Fruit fly (Drosophila melanogaster) whole organism, embryonic: ENCODE measurements around the gene MSBP.
A peak's percentile ranks its signal among the peaks of the same experiment; 100 is the strongest.

Experiments used
- CG11723 ChIP-seq: fragments of 200-800 bp; sonication (Bioruptor generic); optimal IDR thresholded peaks from 2 replicates; lab custom pipeline; 2017; ENCODE audit warnings: missing biosample characterization, mild to moderate bottlenecking, missing genetic modification characterization
- CG12942 ChIP-seq: fragments of 200-800 bp; sonication (Bioruptor generic); optimal IDR thresholded peaks from 3 replicates; lab custom pipeline; 2016; ENCODE audit warnings: missing biosample characterization, missing genetic modification characterization
- CG13424 ChIP-seq: fragments of 200-800 bp; sonication (Bioruptor generic); optimal IDR thresholded peaks from 2 replicates; lab custom pipeline; 2019; ENCODE audit warnings: missing biosample characterization, mild to moderate bottlenecking, missing genetic modification characterization, moderate library complexity
- CG15514 ChIP-seq: fragments of 200-800 bp; sonication (Bioruptor generic); optimal IDR thresholded peaks from 3 replicates; lab custom pipeline; 2017; ENCODE audit warnings: missing biosample characterization, missing genetic modification characterization, mild to moderate bottlenecking, moderate library complexity, missing genetic modification reagents
- CG15696 ChIP-seq: fragments of 200-800 bp; sonication (Bioruptor generic); optimal IDR thresholded peaks from 2 replicates; lab custom pipeline; 2019; ENCODE audit warnings: missing biosample characterization, mild to moderate bottlenecking, missing genetic modification characterization, moderate library complexity
- CG2199 ChIP-seq: fragments of 200-800 bp; sonication (Bioruptor generic); IDR thresholded peaks from 3 replicates; pipeline ENCODE4 v1.3.6; 2022; ENCODE audit warnings: missing biosample characterization, missing genetic modification characterization
- CG3065 ChIP-seq: fragments of 200-800 bp; sonication (Bioruptor generic); optimal IDR thresholded peaks from 2 replicates; lab custom pipeline; 2016; ENCODE audit warnings: missing biosample characterization, missing genetic modification characterization
- CG31224 ChIP-seq: fragments of 200-800 bp; sonication (Bioruptor generic); IDR thresholded peaks from 2 replicates; pipeline ENCODE4 v1.3.6; 2022; ENCODE audit warnings: missing biosample characterization, missing genetic modification characterization
- CG31365 ChIP-seq: fragments of 200-800 bp; sonication (Bioruptor generic); optimal IDR thresholded peaks from 2 replicates; lab custom pipeline; 2018; ENCODE audit warnings: missing biosample characterization, mild to moderate bottlenecking, missing genetic modification characterization
- CG34376 ChIP-seq: fragments of 200-800 bp; sonication (Bioruptor generic); optimal IDR thresholded peaks from 2 replicates; lab custom pipeline; 2018; ENCODE audit warnings: missing biosample characterization, mild to moderate bottlenecking, missing genetic modification characterization
- CG4424 ChIP-seq: fragments of 200-800 bp; sonication (Bioruptor generic); optimal IDR thresholded peaks from 3 replicates; lab custom pipeline; 2016; ENCODE audit warnings: missing biosample characterization, missing genetic modification characterization
- CG4617 ChIP-seq: fragments of 200-800 bp; sonication (Bioruptor generic); optimal IDR thresholded peaks from 3 replicates; lab custom pipeline; 2016; ENCODE audit warnings: missing biosample characterization, missing genetic modification characterization, borderline replicate concordance
- CG6813 ChIP-seq: fragments of 200-800 bp; sonication (Bioruptor generic); optimal IDR thresholded peaks from 2 replicates; lab custom pipeline; 2017; ENCODE audit warnings: missing biosample characterization, missing genetic modification characterization, mild to moderate bottlenecking, moderate library complexity, missing genetic modification reagents
- CG8290 ChIP-seq, 3 experiments: fragments of 200-800 bp; sonication (Bioruptor generic); optimal IDR thresholded peaks; 2 replicates each; lab custom pipeline; 2016 to 2019; ENCODE audit warnings: missing biosample characterization in 3 of 3, missing genetic modification characterization in 3 of 3, mild to moderate bottlenecking in 2 of 3, moderate library complexity in 1 of 3
- CG8944 ChIP-seq: fragments of 200-800 bp; sonication (Bioruptor generic); optimal IDR thresholded peaks from 3 replicates; lab custom pipeline; 2016; ENCODE audit warnings: missing biosample characterization, missing genetic modification characterization
- Drgx ChIP-seq: fragments of 200-800 bp; sonication (Bioruptor generic); IDR thresholded peaks from 2 replicates; pipeline ENCODE4 v1.3.6; 2022; ENCODE audit warnings: missing biosample characterization, missing genetic modification characterization
- Ets97D ChIP-seq: fragments of 200-800 bp; sonication (Bioruptor generic); optimal IDR thresholded peaks from 3 replicates; lab custom pipeline; 2016; ENCODE audit warnings: missing biosample characterization, missing genetic modification characterization
- Gug ChIP-seq: fragments of 200-800 bp; sonication (Bioruptor generic); IDR thresholded peaks from 4 replicates; pipeline ENCODE4 v1.3.6; 2022; ENCODE audit warnings: missing biosample characterization, missing genetic modification characterization
- HmgZ ChIP-seq: fragments of 200-800 bp; sonication (Bioruptor generic); optimal IDR thresholded peaks from 2 replicates; lab custom pipeline; 2018; ENCODE audit warnings: missing biosample characterization, mild to moderate bottlenecking, missing genetic modification characterization
- Hr78 ChIP-seq, 2 experiments: fragments of 200-800 bp in 1 of 2; fragments of >200 bp in 1 of 2; sonication (Bioruptor generic) in 1 of 2; optimal IDR thresholded peaks; 2 replicates each; lab custom pipeline; 2017 to 2019; ENCODE audit warnings: missing biosample characterization in 2 of 2, missing genetic modification characterization in 2 of 2, mild to moderate bottlenecking in 1 of 2, moderate library complexity in 1 of 2
- Lhr ChIP-seq: fragments of 200-800 bp; sonication (Bioruptor generic); optimal IDR thresholded peaks from 3 replicates; lab custom pipeline; 2017; ENCODE audit warnings: mild to moderate bottlenecking, missing biosample characterization, missing genetic modification reagents, missing genetic modification characterization
- Max ChIP-seq: fragments of 200-800 bp; sonication (Bioruptor generic); optimal IDR thresholded peaks from 2 replicates; lab custom pipeline; 2016; ENCODE audit warnings: missing biosample characterization, mild to moderate bottlenecking, missing genetic modification characterization
- Opbp ChIP-seq: fragments of 200-800 bp; sonication (Bioruptor generic); IDR thresholded peaks from 3 replicates; pipeline ENCODE4 v1.3.6; 2022; ENCODE audit warnings: missing biosample characterization, missing genetic modification characterization; ENCODE audit not compliant: partially characterized antibody
- Rx ChIP-seq: fragments of 200-800 bp; sonication (Bioruptor generic); IDR thresholded peaks from 2 replicates; pipeline ENCODE4 v1.3.6; 2022; ENCODE audit warnings: missing biosample characterization, missing genetic modification characterization
- TFAM ChIP-seq: fragments of 200-800 bp; sonication (Bioruptor generic); optimal IDR thresholded peaks from 2 replicates; lab custom pipeline; 2017; ENCODE audit warnings: missing biosample characterization, missing genetic modification characterization, inconsistent platforms
- Vsx1 ChIP-seq: fragments of 200-800 bp; sonication (Bioruptor generic); optimal IDR thresholded peaks from 2 replicates; lab custom pipeline; 2017; ENCODE audit warnings: missing biosample characterization, mild to moderate bottlenecking, missing genetic modification characterization, missing genetic modification reagents
- Xbp1 ChIP-seq: fragments of 200-800 bp; sonication (Bioruptor generic); optimal IDR thresholded peaks from 3 replicates; lab custom pipeline; 2016; ENCODE audit warnings: missing biosample characterization, mild to moderate bottlenecking, missing genetic modification characterization
- ab ChIP-seq: fragments of 200-800 bp; sonication (Bioruptor generic); optimal IDR thresholded peaks from 2 replicates; lab custom pipeline; 2016; ENCODE audit warnings: missing biosample characterization, missing genetic modification characterization
- ato ChIP-seq: fragments of 200-800 bp; sonication (Bioruptor generic); IDR thresholded peaks from 2 replicates; pipeline ENCODE4 v1.3.6; 2022; ENCODE audit warnings: missing biosample characterization, missing genetic modification characterization; ENCODE audit not compliant: partially characterized antibody
- bsh ChIP-seq, 2 experiments: fragments of 200-800 bp; sonication (Bioruptor generic); optimal IDR thresholded peaks; 2 replicates each; lab custom pipeline; 2017 to 2018; ENCODE audit warnings: mild to moderate bottlenecking in 2 of 2, missing biosample characterization in 2 of 2, missing genetic modification characterization in 2 of 2, moderate library complexity in 1 of 2
- cg ChIP-seq: fragments of 200-800 bp; sonication (Bioruptor generic); optimal IDR thresholded peaks from 3 replicates; lab custom pipeline; 2019; ENCODE audit warnings: missing biosample characterization, mild to moderate bottlenecking, missing genetic modification characterization, moderate library complexity
- crc ChIP-seq: fragments of 200-800 bp; sonication (Bioruptor generic); optimal IDR thresholded peaks from 2 replicates; lab custom pipeline; 2016; ENCODE audit warnings: missing biosample characterization, missing genetic modification characterization
- dysf ChIP-seq: fragments of 200-800 bp; sonication (Bioruptor generic); IDR thresholded peaks from 3 replicates; pipeline ENCODE4 v1.3.6; 2022; ENCODE audit warnings: missing biosample characterization, missing genetic modification characterization
- emc ChIP-seq: fragments of 200-800 bp; sonication (Bioruptor generic); optimal IDR thresholded peaks from 2 replicates; lab custom pipeline; 2016; ENCODE audit warnings: missing biosample characterization, missing genetic modification characterization
- gem ChIP-seq: fragments of 200-800 bp; sonication (Bioruptor generic); optimal IDR thresholded peaks from 2 replicates; lab custom pipeline; 2019; ENCODE audit warnings: missing biosample characterization, mild to moderate bottlenecking, missing genetic modification characterization, moderate library complexity
- gt ChIP-seq: fragments of 200-800 bp; sonication (Bioruptor generic); IDR thresholded peaks from 2 replicates; pipeline ENCODE4 v1.3.6; 2022; ENCODE audit warnings: missing biosample characterization, missing genetic modification characterization
- kni ChIP-seq: fragments of 200-800 bp; sonication (Bioruptor generic); optimal IDR thresholded peaks from 3 replicates; lab custom pipeline; 2017; ENCODE audit warnings: mild to moderate bottlenecking, missing biosample characterization, missing genetic modification reagents, missing genetic modification characterization
- lab ChIP-seq: fragments of 200-800 bp; sonication (Bioruptor generic); optimal IDR thresholded peaks from 3 replicates; lab custom pipeline; 2017; ENCODE audit warnings: missing biosample characterization, missing genetic modification characterization, mild to moderate bottlenecking, moderate library complexity, missing genetic modification reagents
- nerfin-2 ChIP-seq: fragments of 200-800 bp; sonication (Bioruptor generic); IDR thresholded peaks from 2 replicates; pipeline ENCODE4 v1.3.6; 2022; ENCODE audit warnings: missing biosample characterization, missing genetic modification characterization; ENCODE audit not compliant: partially characterized antibody
- nmo ChIP-seq: fragments of 200-800 bp; sonication (Bioruptor generic); optimal IDR thresholded peaks from 2 replicates; lab custom pipeline; 2018; ENCODE audit warnings: missing biosample characterization, mild to moderate bottlenecking, missing genetic modification characterization, moderate library complexity
- onecut ChIP-seq: fragments of 200-800 bp; sonication (Bioruptor generic); IDR thresholded peaks from 2 replicates; pipeline ENCODE4 v1.3.6; 2022; ENCODE audit warnings: missing biosample characterization, missing genetic modification characterization
- pho ChIP-seq: fragments of 200-800 bp; sonication (Bioruptor generic); optimal IDR thresholded peaks from 2 replicates; lab custom pipeline; 2016; ENCODE audit warnings: missing biosample characterization, missing genetic modification characterization
- rib ChIP-seq: fragments of 200-800 bp; sonication (Bioruptor generic); IDR thresholded peaks from 2 replicates; pipeline ENCODE4 v1.3.6; 2022; ENCODE audit warnings: missing biosample characterization, missing genetic modification characterization
- sisA ChIP-seq: fragments of 200-800 bp; sonication (Bioruptor generic); IDR thresholded peaks from 2 replicates; pipeline ENCODE4 v1.3.6; 2022; ENCODE audit warnings: missing biosample characterization, missing genetic modification characterization
- sqz ChIP-seq: fragments of 200-800 bp; sonication (Bioruptor generic); optimal IDR thresholded peaks from 3 replicates; lab custom pipeline; 2018; ENCODE audit warnings: missing biosample characterization, mild to moderate bottlenecking, missing genetic modification characterization
- tin ChIP-seq: fragments of 200-800 bp; sonication (Bioruptor generic); optimal IDR thresholded peaks from 3 replicates; lab custom pipeline; 2016; ENCODE audit warnings: missing biosample characterization, missing genetic modification characterization
- tna ChIP-seq: fragments of 200-800 bp; sonication (Bioruptor generic); IDR thresholded peaks from 2 replicates; pipeline ENCODE4 v1.3.6; 2022; ENCODE audit warnings: missing biosample characterization, missing genetic modification characterization; ENCODE audit not compliant: partially characterized antibody
- ttk ChIP-seq: fragments of 200-800 bp; sonication (Bioruptor generic); IDR thresholded peaks from 2 replicates; pipeline ENCODE4 v2.1.2; 2022; ENCODE audit warnings: missing biosample characterization, missing genetic modification characterization
- zfh1 ChIP-seq: fragments of 200-800 bp; sonication (Bioruptor generic); IDR thresholded peaks from 3 replicates; pipeline ENCODE4 v1.3.6; 2022; ENCODE audit warnings: missing biosample characterization, missing genetic modification characterization

MSBP gene

DNA sequence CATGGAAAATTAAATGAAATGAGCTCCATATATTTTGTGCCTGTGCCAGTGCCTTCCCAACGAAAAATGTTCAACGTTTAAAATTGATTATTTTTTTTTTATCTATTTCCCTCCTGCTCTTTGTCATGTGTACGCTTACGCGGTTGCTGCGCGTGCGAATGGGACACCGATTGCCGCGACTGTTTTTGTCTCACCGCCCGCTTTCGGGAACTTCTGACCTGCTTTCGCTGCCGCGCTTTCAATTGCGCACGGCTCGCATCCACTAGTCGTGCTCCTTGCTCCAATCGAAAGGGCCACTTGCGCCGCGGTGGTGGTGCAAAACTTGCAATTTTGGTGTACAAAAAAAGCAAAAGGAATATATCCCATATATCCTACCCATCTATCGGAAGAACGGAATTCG is 29.4 kb downstream of the MSBP start (continued):
- TF ChIP-seq bsh (GFP tag; optimal IDR thresholded peaks at IDR 0.05; lab: Kevin White, UChicago) (peak; percentile 2 to 28), CG34376 (GFP tag; lab: Kevin White, UChicago) (peak; percentile 70), HmgZ (peak; percentile 50), Lhr (GFP tag; lab: Kevin White, UChicago) (no peak), CG4617 (GFP tag; lab: Kevin White, UChicago) (peak; percentile 65), CG6813 (no peak), CG12942 (GFP tag; lab: Kevin White, UChicago) (no peak), CG31365 (no peak), Ets97D (GFP tag; lab: Kevin White, UChicago) (no peak), tin (GFP tag; lab: Kevin White, UChicago) (no peak), lab (GFP tag; lab: Kevin White, UChicago) (peak; percentile 47), Opbp (peak; percentile 44; the same call in 1 of the 3 replicates), CG11723 (GFP tag; lab: Kevin White, UChicago) (no peak), CG15514 (GFP tag; lab: Kevin White, UChicago) (peak; percentile 24), CG8944 (GFP tag; lab: Kevin White, UChicago) (no peak), Vsx1 (no peak), Drgx (peak; percentile 58), onecut (peak; percentile 93), ab (GFP tag; lab: Kevin White, UChicago) (no peak), Gug (GFP tag; lab: Robert Waterston, UW) (no peak), emc (GFP tag; lab: Kevin White, UChicago) (no peak), gem (tag; lab: Kevin White, UChicago) (no peak), CG31224 (GFP tag; lab: Robert Waterston, UW) (no peak), ttk (GFP tag; lab: Robert Waterston, UW) (no peak), kni (GFP tag; lab: Kevin White, UChicago) (no peak), CG8290 (GFP tag; optimal IDR thresholded peaks at IDR 0.05; lab: Kevin White, UChicago) (no peak), CG8290 (tag; optimal IDR thresholded peaks at IDR 0.05; lab: Kevin White, UChicago) (peak in 1 of 2 experiments; percentile 77), gt (GFP tag; lab: Robert Waterston, UW) (no peak), tna (GFP tag; lab: Robert Waterston, UW) (0 out of 2 replicates have a peak, but pooled peaks have one; percentile 23), Xbp1 (GFP tag; lab: Kevin White, UChicago) (no peak), pho (GFP tag; lab: Kevin White, UChicago) (peak; percentile 19), CG4424 (GFP tag; lab: Kevin White, UChicago) (no peak), nmo (GFP tag; lab: Kevin White, UChicago) (peak; percentile 33), Rx (no peak), Hr78 (GFP tag; optimal IDR thresholded peaks at IDR 0.05; lab: Kevin White, UChicago) (no peak), CG3065 (no peak), CG15696 (tag; lab: Kevin White, UChicago) (no peak), crc (GFP tag; lab: Kevin White, UChicago) (no peak), TFAM (GFP tag; lab: Kevin White, UChicago) (no peak), dysf (GFP tag; lab: Robert Waterston, UW) (no peak; the same call in 2 of the 3 replicates), ato (GFP tag; lab: Robert Waterston, UW) (peak; percentile 41; the same call in 1 of the 2 replicates), rib (GFP tag; lab: Robert Waterston, UW) (peak; percentile 53; the same call in 1 of the 2 replicates), nerfin-2 (GFP tag; lab: Robert Waterston, UW) (peak; percentile 41; the same call in 1 of the 2 replicates), CG2199 (GFP tag; lab: Robert Waterston, UW) (peak; percentile 82), Max (peak; percentile 2), sisA (GFP tag; lab: Robert Waterston, UW) (no peak), cg (peak; percentile 31), zfh1 (0 out of 3 replicates have a peak, but pooled peaks have one; percentile 31), sqz (GFP tag; lab: Kevin White, UChicago) (peak; percentile 99), CG13424 (no peak)
